Worm (Caenorhabditis elegans) whole organism, young adult: ENCODE data around the gene C49A9.4.

Experiments
- B0035.1 ChIP-seq: sonication (generic microtip); optimal IDR thresholded peaks from 2 replicates; lab custom pipeline; 2016; ENCODE audit warnings: missing genetic modification characterization, mild to moderate bottlenecking, missing compliant biosample characterization, missing genotype, missing genetic modification reagents
- C17E4.6 ChIP-seq: fragments of 200-800 bp; sonication (Bioruptor generic); IDR thresholded peaks from 2 replicates; pipeline ENCODE4 v1.3.6; 2022; ENCODE audit warnings: missing genetic modification reagents, missing genetic modification characterization, missing compliant biosample characterization
- F49E8.2 ChIP-seq: sonication (generic microtip); optimal IDR thresholded peaks from 3 replicates; lab custom pipeline; 2017; ENCODE audit warnings: missing genetic modification characterization, mild to moderate bottlenecking, missing compliant biosample characterization, antibody characterized with exemption, moderate library complexity; ENCODE audit not compliant: insufficient read depth
- F55B11.4 ChIP-seq: sonication (generic microtip); optimal IDR thresholded peaks from 2 replicates; lab custom pipeline; 2016; ENCODE audit warnings: missing compliant biosample characterization, missing genetic modification characterization, borderline replicate concordance; ENCODE audit not compliant: insufficient read depth
- Y53F4B.3 ChIP-seq: fragments of 200-800 bp; sonication (Bioruptor generic); IDR thresholded peaks from 2 replicates; pipeline ENCODE4 v1.3.6; 2022; ENCODE audit warnings: missing genetic modification reagents, missing genetic modification characterization, missing compliant biosample characterization
- Y67H2A.10 ChIP-seq: fragments of 200-800 bp; sonication (Bioruptor generic); conservative IDR thresholded peaks from 2 replicates; pipeline ENCODE4 v1.3.6; 2022; ENCODE audit warnings: missing genetic modification reagents, missing genetic modification characterization, missing compliant biosample characterization
- bed-1 ChIP-seq: fragments of 200-800 bp; sonication (Bioruptor generic); IDR thresholded peaks from 2 replicates; pipeline ENCODE4 v1.3.6; 2022; ENCODE audit warnings: missing genetic modification reagents, missing genetic modification characterization, missing compliant biosample characterization
- ccch-3 ChIP-seq: fragments of 200-800 bp; sonication (Bioruptor generic); optimal IDR thresholded peaks from 2 replicates; lab custom pipeline; 2018; ENCODE audit warnings: mild to moderate bottlenecking, missing genetic modification characterization, missing compliant biosample characterization
- cebp-1 ChIP-seq, 2 experiments: fragments of 200-800 bp in 1 of 2; sonication (Bioruptor generic) in 1 of 2; sonication (generic microtip) in 1 of 2; IDR thresholded peaks in 1 of 2; optimal IDR thresholded peaks in 1 of 2; 2 replicates each; pipeline versions ENCODE4 v1.3.6 to Lab custom; 2017 to 2022; ENCODE audit warnings: missing compliant biosample characterization in 2 of 2, missing genetic modification characterization in 2 of 2, mild to moderate bottlenecking in 1 of 2, missing genetic modification reagents in 1 of 2, moderate library complexity in 1 of 2
- ceh-91 ChIP-seq: fragments of 200-800 bp; sonication (Bioruptor generic); IDR thresholded peaks from 2 replicates; pipeline ENCODE4 v1.3.6; 2022; ENCODE audit warnings: missing genetic modification reagents, missing genetic modification characterization, missing compliant biosample characterization
- chd-7 ChIP-seq: sonication (generic microtip); optimal IDR thresholded peaks from 2 replicates; lab custom pipeline; 2016; ENCODE audit warnings: mild to moderate bottlenecking, missing genetic modification characterization, moderate library complexity, missing compliant biosample characterization
- dpl-1 ChIP-seq: fragments of 150-350 bp; optimal IDR thresholded peaks from 2 replicates; lab custom pipeline; 2014; ENCODE audit warnings: missing biosample characterization, missing genetic modification reagents, missing genetic modification characterization
- egl-18 ChIP-seq: fragments of 200-800 bp; sonication (Bioruptor generic); IDR thresholded peaks from 2 replicates; pipeline ENCODE4 v1.3.6; 2022; ENCODE audit warnings: missing genetic modification reagents, missing genetic modification characterization, missing compliant biosample characterization
- egrh-3 ChIP-seq: fragments of 200-800 bp; sonication (Bioruptor generic); IDR thresholded peaks from 2 replicates; pipeline ENCODE4 v1.3.6; 2022; ENCODE audit warnings: missing genetic modification reagents, missing genetic modification characterization, missing compliant biosample characterization
- him-1 ChIP-seq: sonication (generic microtip); optimal IDR thresholded peaks from 2 replicates; lab custom pipeline; 2016; ENCODE audit warnings: missing genotype, missing genetic modification reagents, missing genetic modification characterization, missing compliant biosample characterization
- hlh-26 ChIP-seq: fragments of 200-800 bp; sonication (Bioruptor generic); conservative IDR thresholded peaks from 2 replicates; pipeline ENCODE4 v1.3.6; 2022; ENCODE audit warnings: missing genetic modification reagents, missing genetic modification characterization, missing compliant biosample characterization
- hrde-1 ChIP-seq: sonication (generic microtip); optimal IDR thresholded peaks from 2 replicates; lab custom pipeline; 2016; ENCODE audit warnings: missing genetic modification characterization, mild to moderate bottlenecking, missing compliant biosample characterization, moderate library complexity, missing genotype, missing genetic modification reagents, borderline replicate concordance
- hsf-1 ChIP-seq: fragments of 200-800 bp; sonication (Bioruptor generic); IDR thresholded peaks from 2 replicates; pipeline ENCODE4 v1.3.6; 2022; ENCODE audit warnings: missing genetic modification reagents, missing genetic modification characterization, missing compliant biosample characterization
- lag-1 ChIP-seq: fragments of 200-800 bp; sonication (Bioruptor generic); IDR thresholded peaks from 2 replicates; pipeline ENCODE4 v1.3.6; 2022; ENCODE audit warnings: missing genetic modification reagents, missing genetic modification characterization, missing compliant biosample characterization
- nfyb-1 ChIP-seq: fragments of 200-800 bp; sonication (Bioruptor generic); IDR thresholded peaks from 2 replicates; pipeline ENCODE4 v1.3.6; 2022; ENCODE audit warnings: missing genetic modification reagents, missing genetic modification characterization, missing compliant biosample characterization
- nhr-80 ChIP-seq: sonication (generic microtip); optimal IDR thresholded peaks from 2 replicates; lab custom pipeline; 2016; ENCODE audit warnings: missing genetic modification characterization, missing compliant biosample characterization
- pha-4 ChIP-seq: fragments of 150-350 bp; sonication (generic microtip); optimal IDR thresholded peaks from 2 replicates; lab custom pipeline; 2014; ENCODE audit warnings: missing biosample characterization, missing genetic modification reagents, missing genetic modification characterization
- rpc-1 ChIP-seq, 2 experiments: fragments of 150-350 bp in 1 of 2; sonication (generic microtip) in 1 of 2; optimal IDR thresholded peaks; 2 replicates each; lab custom pipeline; 2014 to 2018; ENCODE audit warnings: missing biosample characterization in 1 of 2, missing genetic modification characterization in 1 of 2, missing genetic modification reagents in 1 of 2, missing genotype in 1 of 2
- snpc-3.4 ChIP-seq: sonication (generic microtip); optimal IDR thresholded peaks from 2 replicates; lab custom pipeline; 2017; ENCODE audit warnings: missing genetic modification characterization, mild to moderate bottlenecking, missing compliant biosample characterization, antibody characterized with exemption, moderate library complexity, missing genotype, missing genetic modification reagents
- somi-1 ChIP-seq: fragments of 200-800 bp; sonication (Bioruptor generic); optimal IDR thresholded peaks from 2 replicates; lab custom pipeline; 2018; ENCODE audit warnings: mild to moderate bottlenecking, missing genetic modification characterization, missing compliant biosample characterization
- unc-130 ChIP-seq: sonication (generic microtip); optimal IDR thresholded peaks from 2 replicates; lab custom pipeline; 2016; ENCODE audit warnings: missing genetic modification reagents, missing genetic modification characterization, missing compliant biosample characterization
- unc-62 ChIP-seq: fragments of 150-350 bp; optimal IDR thresholded peaks from 2 replicates; lab custom pipeline; 2014; ENCODE audit warnings: missing biosample characterization, missing genetic modification reagents, missing genetic modification characterization
- ztf-25 ChIP-seq: fragments of 200-800 bp; sonication (Bioruptor generic); IDR thresholded peaks from 2 replicates; pipeline ENCODE4 v1.3.6; 2022; ENCODE audit warnings: missing genetic modification reagents, missing genetic modification characterization, missing compliant biosample characterization
- ztf-26 ChIP-seq: sonication (generic microtip); optimal IDR thresholded peaks from 2 replicates; lab custom pipeline; 2017; ENCODE audit warnings: missing genetic modification characterization, missing compliant biosample characterization
- ztf-3 ChIP-seq: fragments of 200-800 bp; sonication (Bioruptor generic); optimal IDR thresholded peaks from 2 replicates; lab custom pipeline; 2018; ENCODE audit warnings: mild to moderate bottlenecking, missing genetic modification characterization, missing compliant biosample characterization

Gene C49A9.4

DNA sequence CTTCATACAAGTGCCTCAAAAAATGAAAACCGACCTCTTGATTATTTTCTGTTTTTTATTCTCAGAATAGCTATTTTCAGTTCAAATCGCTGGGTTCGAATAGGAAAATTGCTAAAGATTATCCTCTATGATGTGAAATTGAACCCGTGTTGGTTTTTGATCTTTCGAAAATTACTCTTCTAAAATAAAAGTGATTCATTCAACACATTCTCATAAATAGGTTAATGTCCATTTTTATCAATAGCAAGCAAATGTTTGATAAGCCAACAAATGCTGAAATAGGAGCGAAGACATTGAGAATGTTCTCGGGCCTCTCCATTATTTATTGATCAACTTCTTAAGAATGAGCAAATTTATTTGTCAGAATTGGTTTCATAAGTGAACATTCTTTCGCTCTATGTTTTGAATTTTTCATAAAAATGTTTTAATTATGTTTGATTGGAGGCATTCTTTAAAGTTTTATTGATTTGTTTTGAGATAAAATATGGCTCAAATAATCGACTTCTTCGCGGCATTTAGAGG is 13.3 kb downstream of the C49A9.4 start, which contains the start of gene F58F9.3:
Gene F58F9.3, plus strand, starts transcription at position 472 of the 522 bp plus-strand sequence.
- TF ChIP-seq snpc-3.4 (tag; lab: Kevin White, UChicago), result no peak
- peak; percentile 37 for TF ChIP-seq nhr-80 (tag; lab: Kevin White, UChicago)

DNA sequence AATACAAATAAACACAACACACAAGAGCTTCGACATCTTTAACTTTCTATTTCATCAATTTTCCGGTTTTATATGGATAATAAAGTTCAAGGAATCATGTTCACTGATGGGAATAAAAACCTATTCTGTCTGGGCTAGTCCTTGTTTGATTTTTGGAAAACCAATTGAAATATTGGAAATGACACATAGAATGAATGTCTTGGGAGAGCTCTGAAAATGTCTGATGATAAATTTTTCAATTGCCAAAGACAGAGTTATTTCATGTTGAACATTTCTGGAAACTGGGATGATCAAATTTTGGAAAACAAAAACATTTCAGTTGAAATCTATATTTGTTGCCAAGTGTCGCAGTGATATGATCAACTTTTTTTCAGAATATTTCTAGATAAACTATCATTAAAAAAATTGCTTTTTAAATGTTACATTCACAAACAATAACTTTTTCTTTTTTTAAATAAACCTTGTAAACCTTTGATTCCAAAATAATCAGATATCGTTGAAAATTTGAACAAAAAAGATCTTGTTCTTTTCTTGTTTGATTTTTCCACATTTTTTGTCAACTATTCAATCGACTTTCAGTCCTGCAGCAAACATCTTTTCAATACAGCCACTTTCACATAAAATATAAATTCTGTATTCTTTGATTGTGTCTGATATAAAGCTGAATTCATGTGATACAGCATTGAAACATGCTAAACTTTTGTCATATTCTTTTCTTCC is 18.2 kb downstream of the C49A9.4 start, which contains the start of the genes F58F9.6 and F58F9.8:
Gene F58F9.6, minus strand, starts transcription at position 101 of the 720 bp plus-strand sequence.
Gene F58F9.8, plus strand, starts transcription at position 670 of the 720 bp plus-strand sequence.
- no peak for TF ChIP-seq F49E8.2
- no peak for TF ChIP-seq bed-1 (GFP tag; lab: Robert Waterston, UW)
- TF ChIP-seq ccch-3 (GFP tag; lab: Kevin White, UChicago), result no peak
- no peak for TF ChIP-seq chd-7 (tag; lab: Kevin White, UChicago)
- TF ChIP-seq hsf-1 (GFP tag; lab: Robert Waterston, UW), result no peak
- no peak for TF ChIP-seq ztf-3
- TF ChIP-seq hlh-26 (GFP tag; lab: Robert Waterston, UW), result no peak
- no peak for TF ChIP-seq egrh-3 (GFP tag; lab: Robert Waterston, UW)
- TF ChIP-seq C17E4.6 (GFP tag; lab: Robert Waterston, UW), result no peak
- no peak for TF ChIP-seq F55B11.4 (tag; lab: Kevin White, UChicago)
- no peak for TF ChIP-seq lag-1 (GFP tag; lab: Robert Waterston, UW)
- TF ChIP-seq dpl-1, result no peak
- no peak for TF ChIP-seq unc-62 (GFP tag; lab: Kevin White, UChicago)

DNA sequence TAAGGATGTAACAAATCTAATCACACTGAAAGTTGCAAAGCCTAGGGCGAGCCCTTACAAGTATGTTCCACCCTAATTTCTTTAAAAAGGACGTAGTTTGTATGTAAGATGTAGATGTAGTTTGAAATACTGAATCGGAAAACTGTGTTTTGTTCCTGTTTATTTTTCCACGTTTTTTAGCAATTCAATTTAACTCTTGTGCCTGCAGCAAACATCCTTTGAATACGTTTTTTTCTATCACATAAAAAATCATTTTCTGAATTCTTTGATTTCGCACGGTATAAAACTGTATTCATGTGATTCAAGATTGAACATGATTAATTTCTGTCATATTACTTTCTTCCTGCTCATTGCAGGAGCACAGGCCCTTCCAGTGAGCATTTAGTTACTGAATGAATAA is 20.5 kb downstream of the C49A9.4 start, which contains the start of gene F58F9.9:
Gene F58F9.9, plus strand, starts transcription at position 301 of the 400 bp plus-strand sequence.
- no peak for TF ChIP-seq somi-1 (GFP tag; lab: Kevin White, UChicago)
- TF ChIP-seq Y67H2A.10, result no peak
- no peak for TF ChIP-seq cebp-1 (GFP tag; IDR thresholded peaks at IDR 0.05; lab: Robert Waterston, UW)
- no peak for TF ChIP-seq cebp-1 (tag; optimal IDR thresholded peaks at IDR 0.05; lab: Kevin White, UChicago)
- TF ChIP-seq hlh-26 (GFP tag; lab: Robert Waterston, UW), result no peak
- no peak for TF ChIP-seq nhr-80 (tag; lab: Kevin White, UChicago)
- no peak for TF ChIP-seq pha-4 (tag; lab: Kevin White, UChicago)
- no peak for TF ChIP-seq B0035.1 (tag; lab: Kevin White, UChicago)
- TF ChIP-seq Y53F4B.3 (GFP tag; lab: Robert Waterston, UW), result no peak
- no peak for TF ChIP-seq ceh-91 (GFP tag; lab: Robert Waterston, UW)
- no peak for TF ChIP-seq rpc-1 (optimal IDR thresholded peaks at IDR 0.05; lab: Kevin White, UChicago)
- TF ChIP-seq rpc-1 (tag; optimal IDR thresholded peaks at IDR 0.05; lab: Kevin White, UChicago), result no peak
- TF ChIP-seq nfyb-1 (GFP tag; lab: Robert Waterston, UW), result no peak
- TF ChIP-seq unc-130 (GFP tag; lab: Kevin White, UChicago), result no peak
- TF ChIP-seq hrde-1 (tag; lab: Kevin White, UChicago), result no peak
- TF ChIP-seq him-1 (tag; lab: Kevin White, UChicago), result no peak
- no peak for TF ChIP-seq ztf-25 (GFP tag; lab: Robert Waterston, UW)
- TF ChIP-seq F55B11.4 (tag; lab: Kevin White, UChicago), result no peak
- no peak for TF ChIP-seq ztf-26 (tag; lab: Kevin White, UChicago)
- no peak for TF ChIP-seq hsf-1 (GFP tag; lab: Robert Waterston, UW)

DNA sequence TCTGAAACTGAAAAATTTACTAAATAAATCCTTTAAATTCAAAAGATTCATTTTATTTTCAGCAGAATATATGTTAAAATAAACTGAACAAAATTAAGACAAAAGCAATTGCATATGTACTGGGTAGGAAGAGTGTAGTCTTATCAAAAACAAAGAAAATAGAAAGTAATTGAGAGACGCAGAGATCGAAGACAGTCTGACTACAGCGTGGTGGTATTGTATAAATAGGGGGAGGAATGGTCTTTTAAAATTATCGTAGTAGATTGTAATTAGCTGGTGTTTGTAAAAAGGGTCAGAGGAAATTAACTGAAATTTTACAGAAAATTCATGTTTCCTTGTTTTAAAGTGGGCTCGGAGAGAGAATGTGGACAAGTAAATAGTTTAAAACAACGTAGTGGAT is 29.0 kb downstream of the C49A9.4 start, which contains the start of gene acox-3:
Gene acox-3, minus strand, starts transcription at position 7 of the 400 bp plus-strand sequence.
- peak; percentile 18 for TF ChIP-seq nhr-80 (tag; lab: Kevin White, UChicago)
- TF ChIP-seq egl-18, result no peak
- TF ChIP-seq unc-62 (GFP tag; lab: Kevin White, UChicago), result no peak
